Comparison of ENCODE assay signal across 1 fruit fly cellular context in the genomic region with DNA sequence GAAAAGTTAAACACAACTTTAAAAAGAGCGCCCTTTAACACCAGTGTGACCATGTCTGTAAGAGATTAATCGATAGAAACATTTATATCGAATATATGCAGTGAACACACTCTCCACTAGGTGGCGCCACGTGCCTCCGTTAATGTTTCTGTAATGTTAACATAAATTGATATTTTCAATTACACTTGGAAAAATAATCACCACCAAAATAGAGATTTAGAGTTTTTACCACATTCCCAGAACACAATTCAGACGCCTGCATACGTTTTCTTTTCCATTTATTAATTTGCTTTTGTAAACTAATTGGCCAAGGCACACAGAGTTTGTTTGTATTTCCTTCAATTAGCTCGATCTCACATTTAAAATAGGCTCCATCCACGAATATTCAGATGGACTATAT.
A peak's percentile ranks its signal among the peaks of the same experiment; 100 is the strongest.
TF ChIP-seq lines count a peak whose summit lies in the region.

No protein-coding gene starts in this region.

TF ChIP-seq in whole organism, embryonic, 481 proteins besides CTCF, POLR2A, EP300 and RAD21 (continued from another document and continues in another):
- TF ChIP-seq CG4328 (GFP tag; optimal IDR thresholded peaks at IDR 0.05; lab: Kevin White, UChicago) (no peak), gem (tag; optimal IDR thresholded peaks at IDR 0.05; lab: Kevin White, UChicago) (peak; percentile 64), CG16815 (GFP tag; optimal IDR thresholded peaks at IDR 0.05; lab: Kevin White, UChicago) (no peak), CG17568 (GFP tag; optimal IDR thresholded peaks at IDR 0.05; lab: Kevin White, UChicago) (no peak), dimm (GFP tag; IDR thresholded peaks at IDR 0.05; lab: Robert Waterston, UW) (peak; percentile 47), Vsx1 (GFP tag; optimal IDR thresholded peaks at IDR 0.05; lab: Kevin White, UChicago) (no peak), chif (GFP tag; optimal IDR thresholded peaks at IDR 0.05; lab: Kevin White, UChicago) (peak in 1 of 2 experiments; percentile 7), NfI (GFP tag; optimal IDR thresholded peaks at IDR 0.05; lab: Kevin White, UChicago) (no peak), CG4282 (GFP tag; optimal IDR thresholded peaks at IDR 0.05; lab: Kevin White, UChicago) (no peak), CG8359 (GFP tag; optimal IDR thresholded peaks at IDR 0.05; lab: Kevin White, UChicago; ENCODE audit: borderline replicate concordance) (no peak), ash1 (GFP tag; optimal IDR thresholded peaks at IDR 0.05; lab: Kevin White, UChicago) (no peak), stwl (tag; optimal IDR thresholded peaks at IDR 0.05; lab: Kevin White, UChicago) (peak; percentile 92), lmd (GFP tag; IDR thresholded peaks at IDR 0.05; lab: Robert Waterston, UW) (peak; percentile 76), Dip3 (GFP tag; optimal IDR thresholded peaks at IDR 0.05; lab: Kevin White, UChicago) (peak; percentile 55), tap (tag; optimal IDR thresholded peaks at IDR 0.05; lab: Kevin White, UChicago) (no peak), E2f2 (GFP tag; IDR thresholded peaks at IDR 0.05; lab: Robert Waterston, UW) (peak; percentile 99), CG8281 (tag; optimal IDR thresholded peaks at IDR 0.05; lab: Kevin White, UChicago) (no peak), ato (GFP tag; IDR thresholded peaks at IDR 0.05; lab: Robert Waterston, UW; ENCODE audit: partially characterized antibody) (peak; percentile 27; the same call in 1 of the 2 replicates), fu2 (GFP tag; optimal IDR thresholded peaks at IDR 0.05; lab: Kevin White, UChicago) (no peak), cwo (GFP tag; optimal IDR thresholded peaks at IDR 0.05; lab: Kevin White, UChicago) (no peak), CG13775 (GFP tag; optimal IDR thresholded peaks at IDR 0.05; lab: Kevin White, UChicago) (no peak), Neu2 (GFP tag; optimal IDR thresholded peaks at IDR 0.05; lab: Kevin White, UChicago; ENCODE audit: borderline replicate concordance) (no peak), chinmo (GFP tag; IDR thresholded peaks at IDR 0.05; lab: Robert Waterston, UW; ENCODE audit: partially characterized antibody) (no peak), wdn (GFP tag; IDR thresholded peaks at IDR 0.05; lab: Robert Waterston, UW) (peak; percentile 51; the same call in 1 of the 2 replicates), pros (GFP tag; optimal IDR thresholded peaks at IDR 0.05; lab: Kevin White, UChicago) (no peak), ftz-f1 (GFP tag; optimal IDR thresholded peaks at IDR 0.05; lab: Kevin White, UChicago) (no peak), CG16813 (GFP tag; IDR thresholded peaks at IDR 0.05; lab: Robert Waterston, UW; ENCODE audit: partially characterized antibody) (peak; percentile 63), wek (GFP tag; optimal IDR thresholded peaks at IDR 0.05; lab: Kevin White, UChicago) (no peak), crol (GFP tag; IDR thresholded peaks at IDR 0.05; lab: Robert Waterston, UW) (no peak), NK7.1 (GFP tag; optimal IDR thresholded peaks at IDR 0.05; lab: Kevin White, UChicago) (no peak), usp (GFP tag; optimal IDR thresholded peaks at IDR 0.05; lab: Kevin White, UChicago) (no peak), CG12942 (GFP tag; optimal IDR thresholded peaks at IDR 0.05; lab: Kevin White, UChicago) (no peak), CG15601 (tag; optimal IDR thresholded peaks at IDR 0.05; lab: Kevin White, UChicago) (peak; percentile 5), Ssrp (tag; optimal IDR thresholded peaks at IDR 0.05; lab: Kevin White, UChicago) (no peak), az2 (GFP tag; optimal IDR thresholded peaks at IDR 0.05; lab: Kevin White, UChicago) (peak; percentile 12), Nf-YB (GFP tag; optimal IDR thresholded peaks at IDR 0.05; lab: Kevin White, UChicago) (no peak), jigr1 (GFP tag; IDR thresholded peaks at IDR 0.05; lab: Robert Waterston, UW) (no peak), ind (GFP tag; optimal IDR thresholded peaks at IDR 0.05; lab: Kevin White, UChicago) (no peak), CG2889 (GFP tag; IDR thresholded peaks at IDR 0.05; lab: Robert Waterston, UW) (no peak), CG9727 (GFP tag; optimal IDR thresholded peaks at IDR 0.05; lab: Kevin White, UChicago) (peak; percentile 23), Adf1 (GFP tag; IDR thresholded peaks at IDR 0.05; lab: Robert Waterston, UW) (no peak), D (optimal IDR thresholded peaks at IDR 0.05; lab: Kevin White, UChicago) (no peak), D (GFP tag; optimal IDR thresholded peaks at IDR 0.05; lab: Kevin White, UChicago) (no peak), tin (GFP tag; optimal IDR thresholded peaks at IDR 0.05; lab: Kevin White, UChicago) (peak; percentile 1), Med (GFP tag; lab: Kevin White, UChicago) (peak; percentile 59), CG13296 (GFP tag; optimal IDR thresholded peaks at IDR 0.05; lab: Kevin White, UChicago) (no peak), CG3995 (GFP tag; optimal IDR thresholded peaks at IDR 0.05; lab: Kevin White, UChicago) (no peak), CG13424 (tag; optimal IDR thresholded peaks at IDR 0.05; lab: Kevin White, UChicago) (no peak), sna (GFP tag; IDR thresholded peaks at IDR 0.05; lab: Robert Waterston, UW; ENCODE audit: partially characterized antibody) (peak; percentile 20; the same call in 1 of the 2 replicates), ci (GFP tag; IDR thresholded peaks at IDR 0.05; lab: Robert Waterston, UW) (peak; percentile 86), kay (GFP tag; optimal IDR thresholded peaks at IDR 0.05; lab: Kevin White, UChicago) (no peak), CG18262 (tag; optimal IDR thresholded peaks at IDR 0.05; lab: Kevin White, UChicago) (peak; percentile 69), CG9797 (GFP tag; optimal IDR thresholded peaks at IDR 0.05; lab: Kevin White, UChicago) (peak; percentile 37), lilli (GFP tag; optimal IDR thresholded peaks at IDR 0.05; lab: Kevin White, UChicago) (peak; percentile 12), Fer3 (tag; optimal IDR thresholded peaks at IDR 0.05; lab: Kevin White, UChicago) (no peak), lbe (GFP tag; optimal IDR thresholded peaks at IDR 0.05; lab: Kevin White, UChicago) (no peak), so (GFP tag; IDR thresholded peaks at IDR 0.05; lab: Robert Waterston, UW) (peak; percentile 81; the same call in 2 of the 3 replicates), pan (optimal IDR thresholded peaks at IDR 0.05; lab: Kevin White, UChicago) (no peak), pan (GFP tag; optimal IDR thresholded peaks at IDR 0.05 in 1 of 2, IDR thresholded peaks at IDR 0.05 in 1 of 2) (peak in 1 of 2 experiments; percentile 88), row (GFP tag; IDR thresholded peaks at IDR 0.05; lab: Robert Waterston, UW) (peak; percentile 38; the same call in 1 of the 3 replicates), crp (GFP tag; optimal IDR thresholded peaks at IDR 0.05; lab: Kevin White, UChicago) (no peak), CG11560 (tag; IDR thresholded peaks at IDR 0.05; lab: Robert Waterston, UW) (peak; percentile 100), Meics (GFP tag; optimal IDR thresholded peaks at IDR 0.05; lab: Kevin White, UChicago) (no peak), Hsf (GFP tag; optimal IDR thresholded peaks at IDR 0.05; lab: Kevin White, UChicago) (no peak), Awh (GFP tag; IDR thresholded peaks at IDR 0.05; lab: Robert Waterston, UW) (peak; percentile 82), hth (optimal IDR thresholded peaks at IDR 0.05; lab: Kevin White, UChicago) (no peak), CG3163 (GFP tag; optimal IDR thresholded peaks at IDR 0.05; lab: Kevin White, UChicago) (no peak), tio (GFP tag; optimal IDR thresholded peaks at IDR 0.05; lab: Kevin White, UChicago) (peak; percentile 13), CG12744 (GFP tag; optimal IDR thresholded peaks at IDR 0.05; lab: Kevin White, UChicago) (no peak), CkIIα-i1 (GFP tag; IDR thresholded peaks at IDR 0.05; lab: Robert Waterston, UW) (no peak), z (GFP tag; IDR thresholded peaks at IDR 0.05; lab: Robert Waterston, UW) (peak; percentile 66; the same call in 1 of the 3 replicates), CG2202 (tag; optimal IDR thresholded peaks at IDR 0.05; lab: Kevin White, UChicago) (no peak), shn (GFP tag; optimal IDR thresholded peaks at IDR 0.05; lab: Kevin White, UChicago) (no peak), CG34376 (GFP tag; optimal IDR thresholded peaks at IDR 0.05; lab: Kevin White, UChicago) (no peak), CG30403 (GFP tag; optimal IDR thresholded peaks at IDR 0.05; lab: Kevin White, UChicago) (peak; percentile 37), Six4 (GFP tag; optimal IDR thresholded peaks at IDR 0.05; lab: Kevin White, UChicago) (no peak), eve (GFP tag; optimal IDR thresholded peaks at IDR 0.05; lab: Kevin White, UChicago) (no peak), Bteb2 (GFP tag; optimal IDR thresholded peaks at IDR 0.05; lab: Kevin White, UChicago) (peak; percentile 2), CG1647 (GFP tag; optimal IDR thresholded peaks at IDR 0.05; lab: Kevin White, UChicago) (no peak), CG3407 (GFP tag; optimal IDR thresholded peaks at IDR 0.05; lab: Kevin White, UChicago) (no peak), CG8765 (GFP tag; IDR thresholded peaks at IDR 0.05; lab: Robert Waterston, UW) (peak; percentile 45; the same call in 1 of the 2 replicates), Nf-YA (GFP tag; IDR thresholded peaks at IDR 0.05; lab: Robert Waterston, UW) (0 out of 2 replicates have a peak, but pooled peaks have one; percentile 57), Hmx (GFP tag; optimal IDR thresholded peaks at IDR 0.05; lab: Kevin White, UChicago) (no peak), CG15479 (GFP tag; optimal IDR thresholded peaks at IDR 0.05; lab: Kevin White, UChicago) (no peak), CG17912 (GFP tag; optimal IDR thresholded peaks at IDR 0.05; lab: Kevin White, UChicago) (no peak), bcd (GFP tag; optimal IDR thresholded peaks at IDR 0.05; lab: Kevin White, UChicago) (peak; percentile 50), CG15269 (tag; optimal IDR thresholded peaks at IDR 0.05; lab: Kevin White, UChicago) (no peak), nau (GFP tag; optimal IDR thresholded peaks at IDR 0.05; lab: Kevin White, UChicago) (no peak), cad (GFP tag; optimal IDR thresholded peaks at IDR 0.05; lab: Kevin White, UChicago) (no peak), ken (GFP tag; IDR thresholded peaks at IDR 0.05; lab: Robert Waterston, UW) (peak; percentile 47; the same call in 1 of the 3 replicates), phol (tag; optimal IDR thresholded peaks at IDR 0.05; lab: Kevin White, UChicago) (peak; percentile 28), CG17612 (GFP tag; IDR thresholded peaks at IDR 0.05; lab: Robert Waterston, UW) (no peak), NFAT (GFP tag; IDR thresholded peaks at IDR 0.05; lab: Robert Waterston, UW) (peak; percentile 74), zfh1 (GFP tag; IDR thresholded peaks at IDR 0.05; lab: Robert Waterston, UW) (peak; percentile 83), CG34422 (GFP tag; IDR thresholded peaks at IDR 0.05; lab: Robert Waterston, UW) (peak; percentile 85), CG18764 (GFP tag; optimal IDR thresholded peaks at IDR 0.05; lab: Kevin White, UChicago) (no peak), twi (tag; optimal IDR thresholded peaks at IDR 0.05; lab: Kevin White, UChicago) (no peak), slou (GFP tag; optimal IDR thresholded peaks at IDR 0.05; lab: Kevin White, UChicago) (no peak), CG11504 (tag; optimal IDR thresholded peaks at IDR 0.05; lab: Kevin White, UChicago) (no peak), dati (GFP tag; IDR thresholded peaks at IDR 0.05; lab: Robert Waterston, UW) (peak; percentile 55), Xbp1 (GFP tag; optimal IDR thresholded peaks at IDR 0.05; lab: Kevin White, UChicago) (peak; percentile 49), amos (GFP tag; IDR thresholded peaks at IDR 0.05; lab: Robert Waterston, UW; ENCODE audit: partially characterized antibody) (peak; percentile 75), gsb-n (tag; optimal IDR thresholded peaks at IDR 0.05; lab: Kevin White, UChicago) (no peak), CoRest (tag; optimal IDR thresholded peaks at IDR 0.05; lab: Kevin White, UChicago) (peak; percentile 5), CG10274 (GFP tag; optimal IDR thresholded peaks at IDR 0.05; lab: Kevin White, UChicago) (no peak), dmrt11E (tag; optimal IDR thresholded peaks at IDR 0.05; lab: Kevin White, UChicago) (no peak), Taf1 (GFP tag; IDR thresholded peaks at IDR 0.05; lab: Robert Waterston, UW) (no peak), CG3065 (GFP tag; optimal IDR thresholded peaks at IDR 0.05; lab: Kevin White, UChicago) (no peak), CG18619 (GFP tag; optimal IDR thresholded peaks at IDR 0.05; lab: Kevin White, UChicago) (no peak), fd3F (GFP tag; optimal IDR thresholded peaks at IDR 0.05; lab: Kevin White, UChicago) (no peak), Deaf1 (tag; optimal IDR thresholded peaks at IDR 0.05; lab: Kevin White, UChicago) (no peak), CG8290 (GFP tag; optimal IDR thresholded peaks at IDR 0.05; lab: Kevin White, UChicago) (no peak), CG8290 (tag; optimal IDR thresholded peaks at IDR 0.05; lab: Kevin White, UChicago) (no peak), Poxn (GFP tag; IDR thresholded peaks at IDR 0.05; lab: Robert Waterston, UW) (no peak), jing (GFP tag; optimal IDR thresholded peaks at IDR 0.05; lab: Kevin White, UChicago) (no peak), nom (GFP tag; optimal IDR thresholded peaks at IDR 0.05; lab: Kevin White, UChicago) (no peak), da (GFP tag; optimal IDR thresholded peaks at IDR 0.05; lab: Kevin White, UChicago) (no peak), Dll (GFP tag; IDR thresholded peaks at IDR 0.05; lab: Robert Waterston, UW; ENCODE audit: partially characterized antibody) (peak; percentile 51; the same call in 2 of the 4 replicates), Doc3 (GFP tag; IDR thresholded peaks at IDR 0.05; lab: Robert Waterston, UW; ENCODE audit: partially characterized antibody) (0 out of 3 replicates have a peak, but pooled peaks have one; percentile 8), CG12391 (tag; optimal IDR thresholded peaks at IDR 0.05; lab: Kevin White, UChicago) (peak; percentile 24), CG14965 (GFP tag; optimal IDR thresholded peaks at IDR 0.05; lab: Kevin White, UChicago; ENCODE audit: borderline replicate concordance) (no peak), CG6854 (GFP tag; optimal IDR thresholded peaks at IDR 0.05; lab: Kevin White, UChicago) (no peak), CG18599 (GFP tag; optimal IDR thresholded peaks at IDR 0.05; lab: Kevin White, UChicago) (no peak), CG4617 (GFP tag; optimal IDR thresholded peaks at IDR 0.05; lab: Kevin White, UChicago; ENCODE audit: borderline replicate concordance) (no peak), Atf3 (GFP tag; optimal IDR thresholded peaks at IDR 0.05; lab: Kevin White, UChicago) (no peak), Gsc (GFP tag; IDR thresholded peaks at IDR 0.05; lab: Robert Waterston, UW) (no peak), CG33213 (GFP tag; optimal IDR thresholded peaks at IDR 0.05; lab: Kevin White, UChicago) (no peak), sd (tag; optimal IDR thresholded peaks at IDR 0.05; lab: Kevin White, UChicago) (no peak), CG4404 (GFP tag; IDR thresholded peaks at IDR 0.05; lab: Robert Waterston, UW) (no peak)
